Fruit fly (Drosophila melanogaster) Kc167 (cell line): ENCODE measurements around the gene CG31010.

Experiments used
- Myc ChIP-seq: fragments of >200 bp; optimal IDR thresholded peaks from 2 replicates; lab custom pipeline; 2017; ENCODE audit warnings: missing external identifiers
- Sin3A ChIP-seq: fragments of >200 bp; optimal IDR thresholded peaks from 2 replicates; lab custom pipeline; 2018; ENCODE audit warnings: missing external identifiers
- h ChIP-seq: fragments of >200 bp; optimal IDR thresholded peaks from 3 replicates; lab custom pipeline; 2018; ENCODE audit warnings: missing external identifiers
- insv ChIP-seq: fragments of >200 bp; optimal IDR thresholded peaks from 3 replicates; lab custom pipeline; 2018; ENCODE audit warnings: missing external identifiers
- psq ChIP-seq: fragments of >200 bp; optimal IDR thresholded peaks from 2 replicates; lab custom pipeline; 2017; ENCODE audit warnings: missing external identifiers

dm6 chr3R:30699165-30699564 lies 6.8 kb downstream of the CG31010 start:
- TF ChIP-seq Myc (lab: Kevin White, UChicago) (no peak), Sin3A (lab: Kevin White, UChicago) (no peak), psq (lab: Kevin White, UChicago) (no peak), insv (no peak), h (lab: Kevin White, UChicago) (no peak)
